Worm (Caenorhabditis elegans) whole organism, L3 larva: Measurements from ENCODE around the gene F55G11.4.

Experiments
- aly-2 ChIP-seq: fragments of 150-350 bp; optimal IDR thresholded peaks from 2 replicates; lab custom pipeline; 2014; ENCODE audit warnings: missing biosample characterization, missing genetic modification characterization
- ceh-16 ChIP-seq: sonication (generic microtip); optimal IDR thresholded peaks from 2 replicates; lab custom pipeline; 2017; ENCODE audit warnings: missing biosample characterization, missing genetic modification characterization
- egl-5 ChIP-seq: fragments of 150-350 bp; optimal IDR thresholded peaks from 2 replicates; lab custom pipeline; 2017; ENCODE audit warnings: missing biosample characterization, missing genetic modification reagents, missing genetic modification characterization, inconsistent platforms
- elt-3 ChIP-seq, 3 experiments: fragments of 150-350 bp in 1 of 3; sonication (generic microtip) in 2 of 3; optimal IDR thresholded peaks; 2 replicates in 2 of 3; 4 replicates in 1 of 3; lab custom pipeline; 2014 to 2017; ENCODE audit warnings: missing biosample characterization in 3 of 3, missing genetic modification characterization in 3 of 3
- nfya-1 ChIP-seq: sonication (generic microtip); optimal IDR thresholded peaks from 2 replicates; lab custom pipeline; 2017; ENCODE audit warnings: missing genetic modification characterization, mild to moderate bottlenecking, missing compliant biosample characterization, antibody characterized with exemption, moderate library complexity; ENCODE audit not compliant: insufficient read depth
- pha-4 ChIP-seq: fragments of 150-350 bp; optimal IDR thresholded peaks from 2 replicates; lab custom pipeline; 2014; ENCODE audit warnings: missing biosample characterization, missing genetic modification reagents, missing genetic modification characterization
- pqm-1 ChIP-seq: fragments of 150-350 bp; optimal IDR thresholded peaks from 2 replicates; lab custom pipeline; 2017; ENCODE audit warnings: missing biosample characterization, missing genetic modification characterization, inconsistent platforms
- tbx-2 ChIP-seq: sonication (generic microtip); optimal IDR thresholded peaks from 2 replicates; lab custom pipeline; 2016; ENCODE audit warnings: mild to moderate bottlenecking, missing genetic modification characterization, missing compliant biosample characterization

ce11 chrIV:12926639-12927038, 46.8 kb upstream of the F55G11.4 start, which contains the start of gene srlf-5:
- TF ChIP-seq pha-4 (tag; lab: Kevin White, UChicago) (no peak), nfya-1 (tag; lab: Kevin White, UChicago) (no peak), pqm-1 (tag; lab: Kevin White, UChicago) (no peak), ceh-16 (tag; lab: Kevin White, UChicago) (no peak), egl-5 (tag; lab: Kevin White, UChicago) (no peak), aly-2 (tag; lab: Kevin White, UChicago) (no peak), elt-3 (tag; optimal IDR thresholded peaks at IDR 0.05; lab: Kevin White, UChicago) (no peak), tbx-2 (tag; lab: Kevin White, UChicago) (no peak)
